Worm (Caenorhabditis elegans): ENCODE results near the gene EEED8.13.

- no peak for TF ChIP-seq ceh-9 (tag; optimal IDR thresholded peaks at IDR 0.05)
- TF ChIP-seq ceh-31 (tag; optimal IDR thresholded peaks at IDR 0.05) = no peak
- no peak for TF ChIP-seq ama-1 (optimal IDR thresholded peaks at IDR 0.05)
- no peak for TF ChIP-seq ets-4 (tag; optimal IDR thresholded peaks at IDR 0.05)
- TF ChIP-seq unc-42 (tag; optimal IDR thresholded peaks at IDR 0.05) = no peak
- no peak for TF ChIP-seq ceh-48 (tag; optimal IDR thresholded peaks at IDR 0.05)
- no peak for TF ChIP-seq pqm-1 (tag; optimal IDR thresholded peaks at IDR 0.05)
- TF ChIP-seq elt-4 (tag; optimal IDR thresholded peaks at IDR 0.05) = no peak
These were observed 47.9 kb downstream of the EEED8.13 start for ce11 chrII:5364516-5364915.

All from whole organism, late embryonic.